Worm (Caenorhabditis elegans) whole organism, young adult: ENCODE measurements around the gene nduf-11.

ENCODE experiments used
- C06A6.2 ChIP-seq: fragments of 200-800 bp; sonication (Bioruptor generic); conservative IDR thresholded peaks from 2 replicates; pipeline ENCODE4 v1.3.6; 2022; ENCODE audit warnings: missing genetic modification characterization, missing compliant biosample characterization
- F39B2.1 ChIP-seq: fragments of 200-800 bp; sonication (Bioruptor generic); IDR thresholded peaks from 2 replicates; pipeline ENCODE4 v1.3.6; 2022; ENCODE audit warnings: missing genetic modification reagents, missing genetic modification characterization, missing compliant biosample characterization
- ceh-40 ChIP-seq: fragments of 200-800 bp; sonication (Bioruptor generic); IDR thresholded peaks from 2 replicates; pipeline ENCODE4 v1.3.6; 2022; ENCODE audit warnings: missing genetic modification characterization, missing compliant biosample characterization
- chd-7 ChIP-seq: sonication (generic microtip); optimal IDR thresholded peaks from 2 replicates; lab custom pipeline; 2016; ENCODE audit warnings: mild to moderate bottlenecking, missing genetic modification characterization, moderate library complexity, missing compliant biosample characterization
- mel-28 ChIP-seq: sonication (generic microtip); optimal IDR thresholded peaks from 2 replicates; lab custom pipeline; 2016; ENCODE audit warnings: borderline replicate concordance, mild to moderate bottlenecking, missing genetic modification characterization, missing compliant biosample characterization
- nfya-2 ChIP-seq: fragments of 200-800 bp; sonication (Bioruptor generic); IDR thresholded peaks from 2 replicates; pipeline ENCODE4 v1.3.6; 2022; ENCODE audit warnings: missing genetic modification reagents, missing genetic modification characterization, missing compliant biosample characterization
- unc-62 ChIP-seq: fragments of 150-350 bp; optimal IDR thresholded peaks from 2 replicates; lab custom pipeline; 2014; ENCODE audit warnings: missing biosample characterization, missing genetic modification reagents, missing genetic modification characterization
- xnd-1 ChIP-seq: sonication (generic microtip); optimal IDR thresholded peaks from 2 replicates; lab custom pipeline; 2016; ENCODE audit warnings: missing genotype, missing genetic modification reagents, missing genetic modification characterization, missing compliant biosample characterization

DNA sequence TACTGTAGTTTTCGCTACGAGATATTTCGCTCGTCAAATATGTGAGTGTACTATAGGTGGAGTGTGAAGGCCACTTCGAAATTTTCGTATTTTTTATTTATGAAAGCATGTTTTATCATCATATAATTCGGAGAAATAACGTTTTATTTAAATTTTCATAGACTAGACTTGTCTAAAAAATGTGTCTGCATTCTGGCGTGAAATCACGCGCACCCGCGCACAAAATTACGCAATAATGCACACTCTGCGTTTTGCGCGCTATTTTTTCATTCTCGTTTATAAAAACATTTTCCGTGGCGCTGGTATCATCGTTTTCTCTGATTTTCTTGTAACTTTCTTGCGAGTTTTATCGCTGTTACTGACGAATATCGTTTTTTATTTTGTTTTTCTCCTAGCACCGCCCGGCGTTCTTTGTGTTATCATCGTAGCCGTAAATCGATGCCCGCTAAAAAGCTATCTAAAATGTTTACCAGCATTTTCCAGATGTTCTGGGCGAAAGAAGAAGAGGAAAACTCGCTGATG is 48.1 kb downstream of the nduf-11 start, which contains the start of gene saps-1:
- TF ChIP-seq nfya-2: no peak
- TF ChIP-seq xnd-1: peak; percentile 92
- no peak for TF ChIP-seq ceh-40 (GFP tag; lab: Robert Waterston, UW)
- TF ChIP-seq mel-28 (tag; lab: Kevin White, UChicago): no peak
- TF ChIP-seq chd-7 (tag; lab: Kevin White, UChicago): no peak
- no peak for TF ChIP-seq unc-62 (GFP tag; lab: Kevin White, UChicago)
- no peak for TF ChIP-seq C06A6.2
- no peak for TF ChIP-seq F39B2.1 (GFP tag; lab: Robert Waterston, UW)
